Fruit fly (Drosophila melanogaster): ENCODE measurements around the gene wls.

DNA sequence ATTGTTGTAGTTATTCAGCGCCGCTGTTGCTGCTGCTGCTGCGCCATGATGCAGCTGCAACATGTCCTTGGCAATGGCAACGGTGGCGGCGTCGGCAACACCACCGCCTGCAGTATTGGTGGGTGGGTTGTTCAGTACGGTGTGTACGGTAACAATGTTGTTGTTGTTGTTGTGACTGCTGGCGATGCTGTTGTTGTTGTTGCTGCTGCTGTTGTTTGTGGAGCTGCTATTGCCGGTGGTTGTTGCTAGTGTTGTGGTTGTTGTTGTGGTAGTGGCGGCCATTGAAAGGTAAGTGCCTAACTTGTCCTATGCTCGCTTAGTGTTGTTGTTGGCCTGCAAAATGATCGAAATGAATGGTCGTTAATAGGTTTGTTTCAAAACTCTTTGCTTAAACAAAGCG is 51.7 kb downstream of the wls start:
- TF ChIP-seq CG8478 (optimal IDR thresholded peaks at IDR 0.05) = no peak
- no peak for TF ChIP-seq CTCF (optimal IDR thresholded peaks at IDR 0.05)
